Fruit fly (Drosophila melanogaster): ENCODE data around the gene CG31115.
A peak's percentile ranks its signal among the peaks of the same experiment; 100 is the strongest.

The CG31115 gene

dm6 chr3R:25039028-25039476 lies 2.3 kb downstream of the CG31115 start, which contains the start of the genes Ythdf and bai (continued):
- TF ChIP-seq Scr (GFP tag; IDR thresholded peaks at IDR 0.05; ENCODE audit: partially characterized antibody) (peak; percentile 91), CG18476 (GFP tag; optimal IDR thresholded peaks at IDR 0.05) (peak; percentile 41)

- TF ChIP-seq BEAF-32 (GFP tag; optimal IDR thresholded peaks at IDR 0.05) (peak; percentile 34), bsh (GFP tag; optimal IDR thresholded peaks at IDR 0.05) (no peak), CG3281 (GFP tag; optimal IDR thresholded peaks at IDR 0.05) (peak; percentile 8), CG7745 (tag; optimal IDR thresholded peaks at IDR 0.05) (no peak), CG9797 (GFP tag; optimal IDR thresholded peaks at IDR 0.05) (peak; percentile 57), Usf (GFP tag; optimal IDR thresholded peaks at IDR 0.05) (no peak), CG16813 (GFP tag; IDR thresholded peaks at IDR 0.05; ENCODE audit: partially characterized antibody) (no peak), Scr (GFP tag; IDR thresholded peaks at IDR 0.05; ENCODE audit: partially characterized antibody) (peak; percentile 28; the same call in 1 of the 2 replicates), CG30403 (GFP tag; optimal IDR thresholded peaks at IDR 0.05) (no peak), Eip74EF (GFP tag; optimal IDR thresholded peaks at IDR 0.05) (peak in 1 of 2 experiments; percentile 52), stc (GFP tag; IDR thresholded peaks at IDR 0.05) (no peak), B-H1 (GFP tag; IDR thresholded peaks at IDR 0.05) (no peak), cg (GFP tag; optimal IDR thresholded peaks at IDR 0.05) (peak; percentile 57), CG5180 (GFP tag; optimal IDR thresholded peaks at IDR 0.05) (no peak), mld (GFP tag; IDR thresholded peaks at IDR 0.05; ENCODE audit: partially characterized antibody) (no peak), CG34422 (GFP tag; IDR thresholded peaks at IDR 0.05) (0 out of 3 replicates have a peak, but pooled peaks have one; percentile 39), nerfin-1 (tag; optimal IDR thresholded peaks at IDR 0.05) (no peak), CG12942 (GFP tag; optimal IDR thresholded peaks at IDR 0.05) (no peak), Hr3 (GFP tag; optimal IDR thresholded peaks at IDR 0.05) (peak; percentile 86), CG1603 (tag; optimal IDR thresholded peaks at IDR 0.05) (peak; percentile 33), CG32772 (GFP tag; IDR thresholded peaks at IDR 0.05) (no peak), CG10959 (GFP tag; IDR thresholded peaks at IDR 0.05) (no peak), CG31441 (GFP tag; IDR thresholded peaks at IDR 0.05) (no peak), Dref (GFP tag; IDR thresholded peaks at IDR 0.05) (peak; percentile 32; the same call in 1 of the 2 replicates), B-H2 (GFP tag; optimal IDR thresholded peaks at IDR 0.05) (no peak), vfl (GFP tag; optimal IDR thresholded peaks at IDR 0.05) (no peak), CG10267 (tag; optimal IDR thresholded peaks at IDR 0.05) (peak; percentile 9), sens (GFP tag) (peak; percentile 73), Vsx1 (GFP tag; optimal IDR thresholded peaks at IDR 0.05) (peak; percentile 70), Fer1 (GFP tag; optimal IDR thresholded peaks at IDR 0.05) (peak; percentile 1), CG15479 (GFP tag; optimal IDR thresholded peaks at IDR 0.05) (no peak), CG2678 (tag; optimal IDR thresholded peaks at IDR 0.05) (no peak), CG6254 (GFP tag; optimal IDR thresholded peaks at IDR 0.05) (no peak), zen (tag; optimal IDR thresholded peaks at IDR 0.05) (peak; percentile 22), CG4282 (GFP tag; optimal IDR thresholded peaks at IDR 0.05) (no peak), exex (tag; optimal IDR thresholded peaks at IDR 0.05) (peak; percentile 50), CG4328 (GFP tag; optimal IDR thresholded peaks at IDR 0.05) (no peak), kni (GFP tag; optimal IDR thresholded peaks at IDR 0.05) (peak; percentile 48), trem (tag; optimal IDR thresholded peaks at IDR 0.05) (peak; percentile 3), CG9876 (GFP tag; optimal IDR thresholded peaks at IDR 0.05) (no peak), CG12299 (tag; optimal IDR thresholded peaks at IDR 0.05) (no peak), CG1602 (GFP tag; optimal IDR thresholded peaks at IDR 0.05) (no peak), Oaz (GFP tag; IDR thresholded peaks at IDR 0.05) (no peak), pzg (GFP tag; optimal IDR thresholded peaks at IDR 0.05) (peak; percentile 45)
Measured at dm6 chr3R:25044816-25045551, 8.2 kb downstream of the CG31115 start, which contains the start of gene 5PtaseI. Gene 5PtaseI (minus strand): TSS chr3R:25045151.
